Fruit fly (Drosophila melanogaster): ENCODE measurements around the gene nAChRbeta2.

nAChRbeta2 gene

dm6 chr3R:24543033-24543675, 28.2 kb upstream of the nAChRbeta2 start:
- TF ChIP-seq CG8478 (optimal IDR thresholded peaks at IDR 0.05): no peak
- no peak for TF ChIP-seq CTCF (optimal IDR thresholded peaks at IDR 0.05)

DNA sequence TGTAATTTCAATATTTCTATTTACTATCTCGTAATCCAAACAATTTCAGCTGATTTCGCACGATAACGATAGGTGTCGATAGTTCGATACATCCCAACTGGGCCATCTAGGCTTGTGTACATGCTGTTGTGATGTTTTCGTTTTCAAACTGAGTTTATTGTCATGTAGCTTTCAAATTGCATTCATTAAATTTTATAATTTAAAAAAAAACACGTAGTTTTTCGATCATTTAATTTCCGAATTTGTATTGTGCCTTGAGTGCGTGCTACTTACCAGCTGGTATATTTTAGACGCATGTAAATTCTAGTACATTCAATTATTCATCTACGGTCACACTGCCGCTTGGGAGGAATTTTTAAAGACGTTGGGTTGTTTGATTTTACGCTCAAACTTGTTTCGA, 15.4 kb upstream of the nAChRbeta2 start, which contains the start of the genes CG13623 and ana1:
Gene CG13623, minus strand, starts transcription at position 231 of the 400 bp plus-strand sequence.
Gene ana1, plus strand, starts transcription at position 249 of the 400 bp plus-strand sequence.
- TF ChIP-seq CG8478 (optimal IDR thresholded peaks at IDR 0.05): no peak
- TF ChIP-seq CTCF (optimal IDR thresholded peaks at IDR 0.05): no peak

dm6 chr3R:24527845-24528244, 12.9 kb upstream of the nAChRbeta2 start, which contains the start of gene CG6607:
Gene CG6607 (plus strand): TSS chr3R:24528047.
- TF ChIP-seq CTCF (optimal IDR thresholded peaks at IDR 0.05) (no peak), CG8478 (optimal IDR thresholded peaks at IDR 0.05) (no peak)

dm6 chr3R:24525983-24526661, 11.2 kb upstream of the nAChRbeta2 start:
- TF ChIP-seq CG8478 (optimal IDR thresholded peaks at IDR 0.05) (no peak), CTCF (optimal IDR thresholded peaks at IDR 0.05) (no peak)

- TF ChIP-seq CG8478 (optimal IDR thresholded peaks at IDR 0.05) (no peak), CTCF (optimal IDR thresholded peaks at IDR 0.05) (no peak)
These were observed 9.6 kb upstream of the nAChRbeta2 start, which contains the start of gene Jhbp12 for dm6 chr3R:24524426-24524974. Gene Jhbp12 (plus strand): TSS chr3R:24524794.

DNA sequence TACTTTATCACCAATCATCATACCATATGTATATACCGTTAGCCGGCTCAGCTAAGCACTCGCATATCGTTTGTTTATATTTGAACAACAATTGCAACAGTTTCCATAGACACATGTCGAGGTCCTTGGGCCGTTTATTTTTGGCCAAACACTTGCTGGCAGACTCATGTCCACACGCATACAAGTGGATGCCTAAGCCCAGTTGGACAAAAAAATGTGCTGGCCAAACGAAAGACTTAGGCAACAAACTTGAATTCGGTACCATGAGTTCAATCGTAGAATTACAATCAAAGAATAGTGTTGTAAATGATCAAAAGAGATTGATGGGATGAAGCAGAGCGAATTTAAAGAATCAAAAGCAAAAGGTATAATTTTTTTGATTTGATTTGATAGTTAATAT, 8.7 kb upstream of the nAChRbeta2 start, which contains the start of gene CG13622:
Gene CG13622, minus strand, starts transcription at position 101 of the 400 bp plus-strand sequence.
- TF ChIP-seq CTCF (optimal IDR thresholded peaks at IDR 0.05): no peak
- no peak for TF ChIP-seq CG8478 (optimal IDR thresholded peaks at IDR 0.05)

- TF ChIP-seq CG8478 (optimal IDR thresholded peaks at IDR 0.05) (no peak), CTCF (optimal IDR thresholded peaks at IDR 0.05) (no peak)
These were observed 6.4 kb upstream of the nAChRbeta2 start for dm6 chr3R:24521313-24521712.

- TF ChIP-seq CTCF (optimal IDR thresholded peaks at IDR 0.05) (no peak), CG8478 (optimal IDR thresholded peaks at IDR 0.05) (no peak)
These were observed 3.3 kb upstream of the nAChRbeta2 start, which contains the start of gene Pp1alpha-96A for dm6 chr3R:24518150-24518580. Gene Pp1alpha-96A (plus strand): TSS chr3R:24518270.

DNA sequence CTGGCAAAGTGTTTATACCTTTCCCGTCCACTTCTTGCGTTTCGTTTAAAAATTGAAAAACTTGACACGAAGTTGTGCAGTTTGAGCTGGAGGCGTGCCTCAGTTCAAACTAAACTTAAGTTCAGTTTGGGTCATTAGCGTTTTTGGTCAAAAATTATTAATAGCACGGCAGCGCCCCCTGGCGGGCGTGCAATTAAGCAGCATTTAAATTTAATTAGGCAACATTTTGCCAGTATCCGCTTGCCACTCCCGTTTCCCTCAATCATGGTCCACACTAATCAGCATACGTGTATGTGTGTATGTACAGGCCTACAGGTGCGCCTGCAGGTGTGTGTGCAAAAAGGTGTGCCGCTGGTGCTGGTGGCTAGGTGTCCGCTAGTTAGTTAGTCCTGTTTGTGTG, 11.3 kb downstream of the nAChRbeta2 start:
- TF ChIP-seq CTCF (optimal IDR thresholded peaks at IDR 0.05): peak; percentile 59 to 70
- TF ChIP-seq CG8478 (optimal IDR thresholded peaks at IDR 0.05): no peak

- no peak for TF ChIP-seq CG8478 (optimal IDR thresholded peaks at IDR 0.05)
- no peak for TF ChIP-seq CTCF (optimal IDR thresholded peaks at IDR 0.05)
These were observed 18.8 kb downstream of the nAChRbeta2 start for dm6 chr3R:24496084-24496483.

DNA sequence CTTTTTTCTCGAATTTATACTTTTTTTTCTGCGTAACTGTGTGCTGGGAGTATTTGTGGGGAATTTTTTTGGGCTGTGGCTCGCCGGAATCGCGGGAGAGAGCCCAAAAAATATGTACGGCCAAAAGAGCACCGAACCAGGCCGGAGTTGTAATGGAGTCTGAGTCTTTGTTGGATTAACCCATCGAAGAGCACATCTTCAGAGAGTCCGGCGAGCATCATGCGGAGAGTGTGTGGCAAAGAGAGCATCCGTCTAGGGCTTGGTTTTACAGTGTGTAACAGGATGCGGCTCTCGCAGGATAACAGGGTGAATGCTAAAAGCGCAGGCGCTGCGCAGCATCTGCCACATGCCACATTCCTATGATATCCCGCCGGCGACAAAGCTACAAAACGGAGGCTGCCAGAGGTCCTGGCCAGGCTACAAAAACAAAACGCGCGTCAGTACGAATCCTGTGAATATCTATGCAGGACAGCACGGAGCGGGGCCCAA, 29.9 kb downstream of the nAChRbeta2 start, which contains the start of gene nAChRalpha2:
Gene nAChRalpha2, plus strand, starts transcription at position 439 of the 489 bp plus-strand sequence.
- TF ChIP-seq CG8478 (optimal IDR thresholded peaks at IDR 0.05) (no peak), CTCF (optimal IDR thresholded peaks at IDR 0.05) (no peak)

DNA sequence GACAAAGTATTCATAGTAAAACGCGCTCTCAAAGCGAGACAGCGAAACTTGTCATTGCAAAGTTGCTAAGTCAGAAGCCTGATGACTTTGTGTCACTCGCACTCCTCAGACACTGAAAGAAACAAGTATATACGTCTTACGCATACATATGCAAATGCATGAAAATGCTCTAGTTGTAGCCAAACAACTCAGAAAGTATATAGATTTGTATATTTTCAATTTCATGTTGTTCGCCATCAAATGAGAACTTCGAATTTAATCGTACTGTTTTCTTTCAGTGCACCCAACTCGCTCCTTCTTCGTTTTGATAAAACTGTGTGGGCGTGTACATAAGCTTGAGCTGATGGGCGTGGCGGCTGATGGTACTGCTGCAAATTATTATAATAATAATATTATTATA, 33.9 kb downstream of the nAChRbeta2 start:
- TF ChIP-seq CTCF (optimal IDR thresholded peaks at IDR 0.05) (no peak), CG8478 (optimal IDR thresholded peaks at IDR 0.05) (no peak)

DNA sequence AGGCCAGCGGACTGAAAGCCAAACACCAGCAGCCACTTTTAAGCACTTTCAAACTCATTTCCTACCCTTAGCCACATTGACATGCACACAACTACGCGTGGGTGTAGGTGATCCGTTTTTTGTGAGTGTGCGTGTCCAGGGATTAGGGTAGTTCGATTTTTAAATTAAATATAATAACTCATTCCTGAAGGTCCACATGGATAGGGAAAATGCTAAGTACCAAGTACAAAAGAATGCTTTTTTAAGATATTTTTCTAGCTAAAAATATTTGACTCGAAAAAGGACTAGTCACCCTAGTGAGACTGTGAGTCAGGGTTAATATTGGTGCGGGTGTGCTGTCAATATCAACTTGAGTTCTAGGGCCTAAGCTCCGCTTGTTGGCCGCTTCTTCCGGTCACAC, 40.1 kb downstream of the nAChRbeta2 start:
- TF ChIP-seq CG8478 (optimal IDR thresholded peaks at IDR 0.05): no peak
- no peak for TF ChIP-seq CTCF (optimal IDR thresholded peaks at IDR 0.05)

DNA sequence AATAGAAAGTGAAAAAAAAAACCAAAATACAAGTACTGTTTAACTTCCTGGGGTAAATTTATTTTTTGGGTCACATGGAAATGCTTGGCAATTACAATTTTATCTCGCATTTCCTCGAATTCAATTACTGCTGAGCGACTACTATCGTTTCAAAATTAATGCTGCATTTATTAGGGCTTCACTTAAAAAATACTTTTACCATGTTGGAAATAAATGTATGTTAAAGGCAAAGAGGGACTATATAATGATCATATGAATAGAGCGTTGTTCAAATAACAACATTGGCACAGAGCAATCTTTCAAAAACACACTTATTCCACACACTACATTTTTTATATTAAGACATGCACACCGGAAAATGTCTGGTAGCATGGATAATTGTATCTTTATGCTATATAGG, 45.8 kb downstream of the nAChRbeta2 start, which contains the start of gene CG31128:
Gene CG31128, plus strand, starts transcription at position 301 of the 400 bp plus-strand sequence.
- no peak for TF ChIP-seq CTCF (optimal IDR thresholded peaks at IDR 0.05)
- no peak for TF ChIP-seq CG8478 (optimal IDR thresholded peaks at IDR 0.05)

DNA sequence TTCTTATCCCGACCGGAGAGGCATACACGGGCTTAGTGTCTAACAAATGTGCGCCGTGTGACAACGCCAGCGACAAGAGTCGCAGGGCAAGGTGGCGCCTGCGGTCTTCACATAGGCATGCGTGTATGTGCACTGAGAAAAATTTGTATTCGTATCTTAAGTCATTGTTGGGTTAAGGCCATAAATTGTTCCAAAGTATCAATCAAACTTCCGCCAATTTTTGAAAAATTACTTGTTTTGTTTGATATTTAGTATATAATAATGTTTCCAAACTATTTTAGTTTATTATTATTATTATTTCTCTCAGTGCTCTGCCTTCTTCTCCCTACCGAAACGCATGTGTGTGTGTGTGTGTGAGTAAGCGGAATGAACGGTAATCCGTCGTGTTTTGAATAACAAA, 47.7 kb downstream of the nAChRbeta2 start:
- TF ChIP-seq CTCF (optimal IDR thresholded peaks at IDR 0.05) (no peak), CG8478 (optimal IDR thresholded peaks at IDR 0.05) (no peak)
